Fruit fly (Drosophila melanogaster) whole organism, embryonic: ENCODE data around the gene dj-1beta.

Experiments
- Abd-B ChIP-seq: fragments of 200-800 bp; sonication (Bioruptor generic); optimal IDR thresholded peaks from 2 replicates; lab custom pipeline; 2018; ENCODE audit warnings: missing biosample characterization, mild to moderate bottlenecking, missing genetic modification characterization, moderate library complexity
- Bdp1 ChIP-seq: fragments of 200-800 bp; sonication (Bioruptor generic); optimal IDR thresholded peaks from 3 replicates; lab custom pipeline; 2016; ENCODE audit warnings: missing biosample characterization, missing genetic modification characterization
- CG12104 ChIP-seq: fragments of 200-800 bp; sonication (Bioruptor generic); optimal IDR thresholded peaks from 3 replicates; lab custom pipeline; 2016; ENCODE audit warnings: missing biosample characterization, missing genetic modification characterization
- CG12236 ChIP-seq: fragments of 200-800 bp; sonication (Bioruptor generic); optimal IDR thresholded peaks from 2 replicates; lab custom pipeline; 2016; ENCODE audit warnings: missing biosample characterization, missing genetic modification characterization
- CG14014 ChIP-seq: fragments of 200-800 bp; sonication (Bioruptor generic); IDR thresholded peaks from 2 replicates; pipeline ENCODE4 v1.3.6; 2022; ENCODE audit warnings: missing biosample characterization, missing genetic modification characterization
- CG14860 ChIP-seq: fragments of 200-800 bp; sonication (Bioruptor generic); IDR thresholded peaks from 3 replicates; pipeline ENCODE4 v1.3.6; 2022; ENCODE audit warnings: missing biosample characterization, missing genetic modification characterization; ENCODE audit not compliant: partially characterized antibody
- CG16815 ChIP-seq: fragments of 200-800 bp; sonication (Bioruptor generic); optimal IDR thresholded peaks from 3 replicates; lab custom pipeline; 2017; ENCODE audit warnings: missing biosample characterization, mild to moderate bottlenecking, missing genetic modification characterization
- CG2116 ChIP-seq: fragments of 200-800 bp; sonication (Bioruptor generic); optimal IDR thresholded peaks from 3 replicates; lab custom pipeline; 2018; ENCODE audit warnings: missing biosample characterization, mild to moderate bottlenecking, missing genetic modification characterization
- CG2678 ChIP-seq: fragments of 200-800 bp; sonication (Bioruptor generic); optimal IDR thresholded peaks from 3 replicates; lab custom pipeline; 2019; ENCODE audit warnings: missing biosample characterization, mild to moderate bottlenecking, missing genetic modification characterization, moderate library complexity
- CG33213 ChIP-seq: fragments of 200-800 bp; sonication (Bioruptor generic); optimal IDR thresholded peaks from 3 replicates; lab custom pipeline; 2016; ENCODE audit warnings: missing biosample characterization, missing genetic modification characterization
- CG42726 ChIP-seq: fragments of 200-800 bp; sonication (Bioruptor generic); IDR thresholded peaks from 2 replicates; pipeline ENCODE4 v1.3.6; 2022; ENCODE audit warnings: missing biosample characterization, missing genetic modification characterization; ENCODE audit not compliant: partially characterized antibody
- CG5180 ChIP-seq: fragments of 200-800 bp; sonication (Bioruptor generic); optimal IDR thresholded peaks from 3 replicates; lab custom pipeline; 2017; ENCODE audit warnings: missing biosample characterization, missing genetic modification characterization, mild to moderate bottlenecking, moderate library complexity, missing genetic modification reagents
- CG6791 ChIP-seq: fragments of 200-800 bp; sonication (Bioruptor generic); IDR thresholded peaks from 3 replicates; pipeline ENCODE4 v1.3.6; 2022; ENCODE audit warnings: missing biosample characterization, missing genetic modification characterization; ENCODE audit not compliant: partially characterized antibody
- CG7745 ChIP-seq: fragments of 200-800 bp; sonication (Bioruptor generic); optimal IDR thresholded peaks from 2 replicates; lab custom pipeline; 2018; ENCODE audit warnings: missing biosample characterization, mild to moderate bottlenecking, missing genetic modification characterization, moderate library complexity
- CG7963 ChIP-seq: fragments of 200-800 bp; sonication (Bioruptor generic); IDR thresholded peaks from 3 replicates; pipeline ENCODE4 v1.3.6; 2022; ENCODE audit warnings: missing biosample characterization, missing genetic modification characterization; ENCODE audit not compliant: partially characterized antibody
- CG8089 ChIP-seq: fragments of 200-800 bp; sonication (Bioruptor generic); optimal IDR thresholded peaks from 3 replicates; lab custom pipeline; 2016; ENCODE audit warnings: missing biosample characterization, missing genetic modification characterization
- CG8388 ChIP-seq: fragments of 200-800 bp; sonication (Bioruptor generic); optimal IDR thresholded peaks from 2 replicates; lab custom pipeline; 2019; ENCODE audit warnings: missing biosample characterization, mild to moderate bottlenecking, missing genetic modification characterization, moderate library complexity
- CTCF ChIP-seq: fragments of 200-800 bp; sonication (Bioruptor generic); optimal IDR thresholded peaks from 2 replicates; lab custom pipeline; 2017; ENCODE audit warnings: missing biosample characterization, mild to moderate bottlenecking, missing genetic modification characterization, moderate library complexity
- Chrac-16 ChIP-seq: fragments of 200-800 bp; sonication (Bioruptor generic); optimal IDR thresholded peaks from 3 replicates; lab custom pipeline; 2016; ENCODE audit warnings: missing biosample characterization, missing genetic modification characterization
- Doc3 ChIP-seq: fragments of 200-800 bp; sonication (Bioruptor generic); IDR thresholded peaks from 3 replicates; pipeline ENCODE4 v1.3.6; 2022; ENCODE audit warnings: missing biosample characterization, missing genetic modification characterization; ENCODE audit not compliant: partially characterized antibody
- Dref ChIP-seq: fragments of 200-800 bp; sonication (Bioruptor generic); IDR thresholded peaks from 2 replicates; pipeline ENCODE4 v1.3.6; 2022; ENCODE audit warnings: missing biosample characterization, missing genetic modification characterization
- H2.0 ChIP-seq: fragments of 200-800 bp; sonication (Bioruptor generic); IDR thresholded peaks from 2 replicates; pipeline ENCODE4 v1.3.6; 2022; ENCODE audit warnings: missing biosample characterization, missing genetic modification characterization
- MTF-1 ChIP-seq: fragments of 200-800 bp; sonication (Bioruptor generic); optimal IDR thresholded peaks from 2 replicates; lab custom pipeline; 2018; ENCODE audit warnings: missing biosample characterization, mild to moderate bottlenecking, missing genetic modification characterization, borderline replicate concordance
- Mad ChIP-seq: fragments of 200-800 bp; sonication (Bioruptor generic); optimal IDR thresholded peaks from 2 replicates; lab custom pipeline; 2016; ENCODE audit warnings: missing biosample characterization, missing genetic modification characterization
- Oli ChIP-seq: fragments of 200-800 bp; sonication (Bioruptor generic); optimal IDR thresholded peaks from 2 replicates; lab custom pipeline; 2018; ENCODE audit warnings: missing biosample characterization, mild to moderate bottlenecking, missing genetic modification characterization, moderate library complexity
- Ptx1 ChIP-seq: fragments of 200-800 bp; sonication (Bioruptor generic); IDR thresholded peaks from 2 replicates; pipeline ENCODE4 v1.3.6; 2022; ENCODE audit warnings: missing biosample characterization, missing genetic modification characterization
- Side ChIP-seq: fragments of 200-800 bp; sonication (Bioruptor generic); optimal IDR thresholded peaks from 2 replicates; lab custom pipeline; 2016; ENCODE audit warnings: missing biosample characterization, missing genetic modification characterization
- Spps ChIP-seq: fragments of 200-800 bp; sonication (Bioruptor generic); optimal IDR thresholded peaks from 2 replicates; lab custom pipeline; 2018; ENCODE audit warnings: missing biosample characterization, mild to moderate bottlenecking, missing genetic modification characterization
- Taf1 ChIP-seq: fragments of 200-800 bp; sonication (Bioruptor generic); IDR thresholded peaks from 2 replicates; pipeline ENCODE4 v1.3.6; 2022; ENCODE audit warnings: missing biosample characterization, missing genetic modification characterization
- Vsx1 ChIP-seq: fragments of 200-800 bp; sonication (Bioruptor generic); optimal IDR thresholded peaks from 2 replicates; lab custom pipeline; 2017; ENCODE audit warnings: missing biosample characterization, mild to moderate bottlenecking, missing genetic modification characterization, missing genetic modification reagents
- ab ChIP-seq: fragments of 200-800 bp; sonication (Bioruptor generic); optimal IDR thresholded peaks from 2 replicates; lab custom pipeline; 2016; ENCODE audit warnings: missing biosample characterization, missing genetic modification characterization
- btn ChIP-seq: fragments of 200-800 bp; sonication (Bioruptor generic); optimal IDR thresholded peaks from 2 replicates; lab custom pipeline; 2016; ENCODE audit warnings: missing biosample characterization, missing genetic modification characterization
- chif ChIP-seq, 2 experiments: fragments of 200-800 bp; sonication (Bioruptor generic); optimal IDR thresholded peaks; 3 replicates each; lab custom pipeline; 2016; ENCODE audit warnings: missing biosample characterization in 2 of 2, missing genetic modification characterization in 2 of 2
- dmrt99B ChIP-seq: fragments of 200-800 bp; sonication (Bioruptor generic); optimal IDR thresholded peaks from 2 replicates; lab custom pipeline; 2018; ENCODE audit warnings: missing biosample characterization, mild to moderate bottlenecking, missing genetic modification characterization, moderate library complexity
- emc ChIP-seq: fragments of 200-800 bp; sonication (Bioruptor generic); optimal IDR thresholded peaks from 2 replicates; lab custom pipeline; 2016; ENCODE audit warnings: missing biosample characterization, missing genetic modification characterization
- eve ChIP-seq, 2 experiments: fragments of >200 bp; optimal IDR thresholded peaks; 2 replicates each; lab custom pipeline; 2017; ENCODE audit warnings: missing biosample characterization in 2 of 2, missing genetic modification characterization in 2 of 2
- ewg ChIP-seq: fragments of 200-800 bp; sonication (Bioruptor generic); optimal IDR thresholded peaks from 3 replicates; lab custom pipeline; 2017; ENCODE audit warnings: mild to moderate bottlenecking, missing biosample characterization, missing genetic modification reagents, missing genetic modification characterization
- ftz-f1 ChIP-seq: fragments of 200-800 bp; sonication (Bioruptor generic); optimal IDR thresholded peaks from 2 replicates; lab custom pipeline; 2016; ENCODE audit warnings: missing biosample characterization, missing genetic modification characterization
- gt ChIP-seq: fragments of 200-800 bp; sonication (Bioruptor generic); IDR thresholded peaks from 2 replicates; pipeline ENCODE4 v1.3.6; 2022; ENCODE audit warnings: missing biosample characterization, missing genetic modification characterization
- hth ChIP-seq: fragments of >200 bp; optimal IDR thresholded peaks from 2 replicates; lab custom pipeline; 2017; ENCODE audit warnings: inconsistent platforms
- inv ChIP-seq: fragments of 200-800 bp; sonication (Bioruptor generic); IDR thresholded peaks from 2 replicates; pipeline ENCODE4 v1.3.6; 2022; ENCODE audit warnings: missing biosample characterization, missing genetic modification characterization; ENCODE audit not compliant: partially characterized antibody
- nau ChIP-seq: fragments of 200-800 bp; sonication (Bioruptor generic); optimal IDR thresholded peaks from 3 replicates; lab custom pipeline; 2017; ENCODE audit warnings: missing biosample characterization, mild to moderate bottlenecking, missing genetic modification characterization, missing genetic modification reagents
- slbo ChIP-seq: fragments of 200-800 bp; sonication (Bioruptor generic); IDR thresholded peaks from 2 replicates; pipeline ENCODE4 v1.3.6; 2022; ENCODE audit warnings: missing biosample characterization, missing genetic modification characterization
- sna ChIP-seq: fragments of 200-800 bp; sonication (Bioruptor generic); IDR thresholded peaks from 2 replicates; pipeline ENCODE4 v1.3.6; 2022; ENCODE audit warnings: missing biosample characterization, missing genetic modification characterization; ENCODE audit not compliant: partially characterized antibody
- tio ChIP-seq: fragments of 200-800 bp; sonication (Bioruptor generic); optimal IDR thresholded peaks from 2 replicates; lab custom pipeline; 2017; ENCODE audit warnings: missing biosample characterization, missing genetic modification characterization, inconsistent platforms
- toy ChIP-seq: fragments of 200-800 bp; sonication (Bioruptor generic); IDR thresholded peaks from 2 replicates; pipeline ENCODE4 v1.3.6; 2022; ENCODE audit warnings: missing biosample characterization, missing genetic modification characterization
- tup ChIP-seq: fragments of 200-800 bp; sonication (Bioruptor generic); optimal IDR thresholded peaks from 2 replicates; lab custom pipeline; 2016; ENCODE audit warnings: missing biosample characterization, mild to moderate bottlenecking, missing genetic modification characterization, moderate library complexity
- unpg ChIP-seq: fragments of 200-800 bp; sonication (Bioruptor generic); optimal IDR thresholded peaks from 3 replicates; lab custom pipeline; 2018; ENCODE audit warnings: missing biosample characterization, mild to moderate bottlenecking, missing genetic modification characterization, moderate library complexity
- vnd ChIP-seq: fragments of 200-800 bp; sonication (Bioruptor generic); IDR thresholded peaks from 3 replicates; pipeline ENCODE4 v1.3.6; 2022; ENCODE audit warnings: missing biosample characterization, missing genetic modification characterization; ENCODE audit not compliant: partially characterized antibody
- zfh2 ChIP-seq: fragments of 200-800 bp; sonication (Bioruptor generic); optimal IDR thresholded peaks from 2 replicates; lab custom pipeline; 2016; ENCODE audit warnings: missing biosample characterization, missing genetic modification characterization

Gene dj-1beta

DNA sequence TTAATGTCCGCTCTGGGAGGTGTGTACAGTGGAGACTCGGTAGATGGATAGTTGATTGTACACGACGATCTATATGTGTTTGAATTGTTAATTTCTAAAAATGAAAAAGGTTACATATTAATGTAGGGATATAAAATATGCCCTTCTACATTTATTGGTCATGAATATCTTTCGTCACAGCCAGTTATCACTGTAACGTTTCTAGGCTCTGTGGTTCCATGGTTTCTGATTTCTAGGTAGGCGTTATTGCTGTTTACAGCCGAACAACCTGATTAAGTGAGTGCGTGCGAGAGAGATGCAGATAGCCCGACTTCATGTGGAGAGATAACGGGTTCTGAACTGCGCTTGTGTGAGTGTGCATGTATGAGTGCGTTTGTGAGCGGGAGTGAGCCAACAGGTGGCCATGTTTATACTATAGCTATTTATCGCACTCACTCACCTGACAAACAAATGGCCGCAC lies 25.2 kb upstream of the dj-1beta start:
- TF ChIP-seq hth (lab: Kevin White, UChicago) (no peak), emc (GFP tag; lab: Kevin White, UChicago) (peak; percentile 70), sna (GFP tag; lab: Robert Waterston, UW) (0 out of 2 replicates have a peak, but pooled peaks have one; percentile 14), Doc3 (GFP tag; lab: Robert Waterston, UW) (no peak), CG16815 (GFP tag; lab: Kevin White, UChicago) (peak; percentile 95), inv (GFP tag; lab: Robert Waterston, UW) (no peak), CG33213 (GFP tag; lab: Kevin White, UChicago) (peak; percentile 94), CG8388 (peak; percentile 93), Taf1 (GFP tag; lab: Robert Waterston, UW) (peak; percentile 92), Side (GFP tag; lab: Kevin White, UChicago) (peak; percentile 95), CG14014 (peak; percentile 80), Vsx1 (GFP tag; lab: Kevin White, UChicago) (peak; percentile 70), CG2678 (tag; lab: Kevin White, UChicago) (peak; percentile 94), toy (GFP tag; lab: Robert Waterston, UW) (peak; percentile 83), CG8089 (GFP tag; lab: Kevin White, UChicago) (peak; percentile 91), CG7963 (GFP tag; lab: Robert Waterston, UW) (no peak), CG12236 (peak; percentile 90), dmrt99B (tag; lab: Kevin White, UChicago) (peak; percentile 93), Mad (GFP tag; lab: Kevin White, UChicago) (peak; percentile 91), CTCF (peak; percentile 34), nau (GFP tag; lab: Kevin White, UChicago) (peak; percentile 63), ewg (peak; percentile 83), CG2116 (GFP tag; lab: Kevin White, UChicago) (peak; percentile 68), ab (GFP tag; lab: Kevin White, UChicago) (peak; percentile 79), tio (peak; percentile 84), tup (GFP tag; lab: Kevin White, UChicago) (peak; percentile 5), btn (GFP tag; lab: Kevin White, UChicago) (peak; percentile 90), CG5180 (GFP tag; lab: Kevin White, UChicago) (peak; percentile 74), unpg (GFP tag; lab: Kevin White, UChicago) (peak; percentile 96), slbo (peak; percentile 97), gt (GFP tag; lab: Robert Waterston, UW) (peak; percentile 91), CG6791 (GFP tag; lab: Robert Waterston, UW) (no peak), MTF-1 (peak; percentile 80), Oli (tag; lab: Kevin White, UChicago) (peak; percentile 93), CG12104 (peak; percentile 75), eve (GFP tag; optimal IDR thresholded peaks at IDR 0.05; lab: Kevin White, UChicago) (peak; percentile 94), zfh2 (GFP tag; lab: Kevin White, UChicago) (peak; percentile 87), CG14860 (GFP tag; lab: Robert Waterston, UW) (no peak), Chrac-16 (GFP tag; lab: Kevin White, UChicago) (peak; percentile 97), ftz-f1 (GFP tag; lab: Kevin White, UChicago) (peak; percentile 12), H2.0 (peak; percentile 96), CG42726 (GFP tag; lab: Robert Waterston, UW) (no peak), chif (GFP tag; optimal IDR thresholded peaks at IDR 0.05; lab: Kevin White, UChicago) (peak; percentile 95 to 97), vnd (GFP tag; lab: Robert Waterston, UW) (no peak), Dref (peak; percentile 33; the same call in 1 of the 2 replicates), Abd-B (GFP tag; lab: Kevin White, UChicago) (peak; percentile 95), Ptx1 (GFP tag; lab: Robert Waterston, UW) (peak; percentile 95), CG7745 (tag; lab: Kevin White, UChicago) (peak; percentile 50), Spps (tag; lab: Kevin White, UChicago) (peak; percentile 90), Bdp1 (GFP tag; lab: Kevin White, UChicago) (peak; percentile 83)
